Fruit fly (Drosophila melanogaster) whole organism, pupa: Measurements from ENCODE around the gene CG12984.

Experiments used
- CG12605 ChIP-seq: fragments of 200-800 bp; sonication (Bioruptor generic); IDR thresholded peaks from 2 replicates; pipeline ENCODE4 v1.3.6; 2022; ENCODE audit warnings: missing biosample characterization, missing genetic modification characterization
- CG4496 ChIP-seq: fragments of 200-800 bp; sonication (Bioruptor generic); IDR thresholded peaks from 3 replicates; pipeline ENCODE4 v1.3.6; 2022; ENCODE audit warnings: missing biosample characterization, missing genetic modification characterization
- EcR ChIP-seq: fragments of 200-800 bp; sonication (Bioruptor generic); optimal IDR thresholded peaks from 3 replicates; lab custom pipeline; 2019; ENCODE audit warnings: missing biosample characterization, missing genetic modification characterization, mild to moderate bottlenecking, moderate library complexity, missing genetic modification reagents
- Pif1A ChIP-seq: fragments of 200-800 bp; sonication (Bioruptor generic); optimal IDR thresholded peaks from 3 replicates; lab custom pipeline; 2016; ENCODE audit warnings: missing biosample characterization, missing genetic modification characterization
- rn ChIP-seq: fragments of 200-800 bp; sonication (Bioruptor generic); IDR thresholded peaks from 2 replicates; pipeline ENCODE4 v1.3.6; 2022; ENCODE audit warnings: missing biosample characterization, missing genetic modification characterization

DNA sequence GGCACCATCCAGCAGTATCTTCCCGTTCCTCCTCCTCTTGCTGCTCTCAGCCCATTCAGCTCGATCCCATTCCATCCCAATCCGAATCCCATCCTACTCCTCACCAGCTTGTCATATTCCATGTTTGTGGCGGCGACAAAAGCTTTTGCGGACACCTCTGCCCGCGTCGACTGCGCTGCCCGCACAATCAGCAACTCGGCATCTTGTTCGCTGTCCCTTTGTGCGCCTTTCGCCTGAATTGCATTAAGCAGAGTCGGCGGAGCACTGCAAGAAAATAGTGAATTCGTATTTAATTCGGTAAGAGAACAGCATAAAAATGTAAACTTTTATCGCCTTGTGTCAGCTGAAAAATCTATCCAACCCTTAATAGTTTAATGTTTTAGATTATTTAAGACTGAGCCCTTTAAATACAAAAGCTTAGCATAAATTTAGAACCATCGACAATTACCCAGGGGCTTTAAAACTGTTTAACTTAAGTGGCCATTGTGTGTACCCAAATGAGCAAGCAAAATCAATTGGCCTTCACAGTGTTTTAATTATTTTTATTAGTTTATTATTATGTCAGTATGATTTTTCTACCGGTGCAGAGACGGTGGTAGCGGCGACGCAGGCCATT lies 40.8 kb upstream of the CG12984 start:
- TF ChIP-seq rn (GFP tag; lab: Robert Waterston, UW), result peak; percentile 67
- peak; percentile 94 for TF ChIP-seq Pif1A (GFP tag; lab: Kevin White, UChicago)
- TF ChIP-seq CG4496 (GFP tag; lab: Robert Waterston, UW), result peak; percentile 45; the same call in 2 of the 3 replicates
- TF ChIP-seq CG12605 (GFP tag; lab: Robert Waterston, UW), result no peak; the same call in 1 of the 2 replicates
- no peak for TF ChIP-seq EcR (GFP tag; lab: Kevin White, UChicago)
